Worm (Caenorhabditis elegans) whole organism, L2 larva: ENCODE measurements around the gene clec-252.

Source experiments
- C34F6.9 ChIP-seq: fragments of 150-350 bp; optimal IDR thresholded peaks from 2 replicates; lab custom pipeline; 2014; ENCODE audit warnings: missing biosample characterization, missing genetic modification characterization
- F13H6.1 ChIP-seq: sonication (generic microtip); optimal IDR thresholded peaks from 2 replicates; lab custom pipeline; 2016; ENCODE audit warnings: missing genetic modification characterization, missing compliant biosample characterization
- Y55F3AM.14 ChIP-seq: fragments of 200-800 bp; sonication (Bioruptor generic); optimal IDR thresholded peaks from 2 replicates; lab custom pipeline; 2018; ENCODE audit warnings: mild to moderate bottlenecking, missing genetic modification characterization, missing compliant biosample characterization
- ZK546.5 ChIP-seq: sonication (generic microtip); optimal IDR thresholded peaks from 2 replicates; lab custom pipeline; 2017; ENCODE audit warnings: missing biosample characterization, missing genetic modification characterization
- ama-1 ChIP-seq: fragments of 150-350 bp; optimal IDR thresholded peaks from 2 replicates; lab custom pipeline; 2018; ENCODE audit warnings: inconsistent platforms
- blmp-1 ChIP-seq: sonication (generic microtip); optimal IDR thresholded peaks from 2 replicates; lab custom pipeline; 2017; ENCODE audit warnings: missing genetic modification characterization, mild to moderate bottlenecking, missing compliant biosample characterization, antibody characterized with exemption, moderate library complexity; ENCODE audit not compliant: insufficient read depth
- ceh-16 ChIP-seq: fragments of 150-350 bp; optimal IDR thresholded peaks from 2 replicates; lab custom pipeline; 2014; ENCODE audit warnings: missing biosample characterization, missing genetic modification characterization
- ceh-82 ChIP-seq: fragments of 150-350 bp; optimal IDR thresholded peaks from 2 replicates; lab custom pipeline; 2014; ENCODE audit warnings: missing biosample characterization, missing genetic modification characterization
- crh-2 ChIP-seq: sonication (generic microtip); optimal IDR thresholded peaks from 2 replicates; lab custom pipeline; 2017; ENCODE audit warnings: missing biosample characterization, missing genetic modification characterization
- dmd-4 ChIP-seq: sonication (generic microtip); optimal IDR thresholded peaks from 2 replicates; lab custom pipeline; 2017; ENCODE audit warnings: missing biosample characterization, missing genetic modification characterization
- elt-1 ChIP-seq: fragments of 150-350 bp; optimal IDR thresholded peaks from 2 replicates; lab custom pipeline; 2014; ENCODE audit warnings: missing biosample characterization, missing genetic modification characterization
- elt-3 ChIP-seq: sonication (generic microtip); optimal IDR thresholded peaks from 2 replicates; lab custom pipeline; 2017; ENCODE audit warnings: missing biosample characterization, missing genetic modification characterization
- lin-11 ChIP-seq: fragments of 150-350 bp; sonication (generic microtip); optimal IDR thresholded peaks from 2 replicates; lab custom pipeline; 2014; ENCODE audit warnings: missing biosample characterization, missing genetic modification characterization, inconsistent platforms, mixed read lengths
- lin-13 ChIP-seq: fragments of 150-350 bp; optimal IDR thresholded peaks from 2 replicates; lab custom pipeline; 2014; ENCODE audit warnings: missing biosample characterization, missing genetic modification reagents, missing genetic modification characterization
- lsy-2 ChIP-seq, 2 experiments: fragments of 150-350 bp in 1 of 2; sonication (generic microtip) in 1 of 2; optimal IDR thresholded peaks; 2 replicates each; lab custom pipeline; 2014 to 2017; ENCODE audit warnings: missing biosample characterization in 2 of 2, missing genetic modification characterization in 2 of 2
- mbf-1 ChIP-seq: sonication (generic microtip); optimal IDR thresholded peaks from 2 replicates; lab custom pipeline; 2017; ENCODE audit warnings: missing biosample characterization, missing genetic modification characterization
- mdl-1 ChIP-seq, 2 experiments: fragments of 150-350 bp in 1 of 2; sonication (generic microtip) in 1 of 2; optimal IDR thresholded peaks; 2 replicates each; lab custom pipeline; 2017; ENCODE audit warnings: missing biosample characterization in 2 of 2, missing genetic modification characterization in 2 of 2
- nhr-10 ChIP-seq: sonication (generic microtip); optimal IDR thresholded peaks from 2 replicates; lab custom pipeline; 2017; ENCODE audit warnings: missing biosample characterization, missing genetic modification characterization
- nhr-12 ChIP-seq: fragments of 150-350 bp; optimal IDR thresholded peaks from 2 replicates; lab custom pipeline; 2014; ENCODE audit warnings: missing biosample characterization, missing genetic modification characterization
- nhr-21 ChIP-seq: fragments of 150-350 bp; optimal IDR thresholded peaks from 2 replicates; lab custom pipeline; 2014; ENCODE audit warnings: missing biosample characterization, missing genetic modification characterization
- nhr-237 ChIP-seq: fragments of 150-350 bp; optimal IDR thresholded peaks from 2 replicates; lab custom pipeline; 2014; ENCODE audit warnings: missing biosample characterization, missing genetic modification characterization
- nhr-25 ChIP-seq: fragments of 150-350 bp; sonication (generic microtip); optimal IDR thresholded peaks from 3 replicates; lab custom pipeline; 2014; ENCODE audit warnings: missing biosample characterization, missing genetic modification characterization
- nhr-6 ChIP-seq: fragments of 150-350 bp; optimal IDR thresholded peaks from 2 replicates; lab custom pipeline; 2014; ENCODE audit warnings: missing biosample characterization, missing genetic modification characterization
- nhr-77 ChIP-seq: fragments of 150-350 bp; optimal IDR thresholded peaks from 2 replicates; lab custom pipeline; 2014; ENCODE audit warnings: missing biosample characterization, missing genetic modification characterization
- sem-4 ChIP-seq: fragments of 150-350 bp; optimal IDR thresholded peaks from 2 replicates; lab custom pipeline; 2014; ENCODE audit warnings: missing biosample characterization, missing genetic modification reagents, missing genetic modification characterization
- skn-1 ChIP-seq: sonication (generic microtip); optimal IDR thresholded peaks from 2 replicates; lab custom pipeline; 2017; ENCODE audit warnings: missing biosample characterization, missing genetic modification characterization
- sma-3 ChIP-seq: sonication (generic microtip); optimal IDR thresholded peaks from 2 replicates; lab custom pipeline; 2016; ENCODE audit warnings: missing genetic modification reagents, missing genetic modification characterization, missing compliant biosample characterization
- sma-9 ChIP-seq, 2 experiments: fragments of 150-350 bp in 1 of 2; sonication (generic microtip) in 1 of 2; optimal IDR thresholded peaks; 2 replicates each; lab custom pipeline; 2014 to 2016; ENCODE audit warnings: missing genetic modification characterization in 2 of 2, mild to moderate bottlenecking in 1 of 2, missing biosample characterization in 1 of 2, missing compliant biosample characterization in 1 of 2, missing genetic modification reagents in 1 of 2, moderate library complexity in 1 of 2
- snpc-4 ChIP-seq: fragments of 150-350 bp; optimal IDR thresholded peaks from 2 replicates; lab custom pipeline; 2014; ENCODE audit warnings: missing biosample characterization, missing genetic modification characterization
- unc-39 ChIP-seq: fragments of 150-350 bp; optimal IDR thresholded peaks from 2 replicates; lab custom pipeline; 2014; ENCODE audit warnings: missing biosample characterization, missing genetic modification characterization
- unc-55 ChIP-seq: fragments of 150-350 bp; sonication (generic microtip); optimal IDR thresholded peaks from 3 replicates; lab custom pipeline; 2014; ENCODE audit warnings: missing biosample characterization, missing genetic modification reagents, missing genetic modification characterization
- zag-1 ChIP-seq: fragments of 150-350 bp; optimal IDR thresholded peaks from 2 replicates; lab custom pipeline; 2014; ENCODE audit warnings: missing biosample characterization, missing genetic modification characterization
- ztf-1 ChIP-seq: fragments of 200-800 bp; sonication (Bioruptor generic); conservative IDR thresholded peaks from 2 replicates; pipeline ENCODE4 v1.3.6; 2022; ENCODE audit warnings: missing genetic modification characterization, missing compliant biosample characterization
- ztf-11 ChIP-seq: sonication (generic microtip); optimal IDR thresholded peaks from 2 replicates; lab custom pipeline; 2017; ENCODE audit warnings: missing biosample characterization, missing genetic modification characterization
- ztf-4 ChIP-seq: fragments of 150-350 bp; optimal IDR thresholded peaks from 2 replicates; lab custom pipeline; 2014; ENCODE audit warnings: missing biosample characterization, missing genetic modification characterization

The clec-252 gene

DNA sequence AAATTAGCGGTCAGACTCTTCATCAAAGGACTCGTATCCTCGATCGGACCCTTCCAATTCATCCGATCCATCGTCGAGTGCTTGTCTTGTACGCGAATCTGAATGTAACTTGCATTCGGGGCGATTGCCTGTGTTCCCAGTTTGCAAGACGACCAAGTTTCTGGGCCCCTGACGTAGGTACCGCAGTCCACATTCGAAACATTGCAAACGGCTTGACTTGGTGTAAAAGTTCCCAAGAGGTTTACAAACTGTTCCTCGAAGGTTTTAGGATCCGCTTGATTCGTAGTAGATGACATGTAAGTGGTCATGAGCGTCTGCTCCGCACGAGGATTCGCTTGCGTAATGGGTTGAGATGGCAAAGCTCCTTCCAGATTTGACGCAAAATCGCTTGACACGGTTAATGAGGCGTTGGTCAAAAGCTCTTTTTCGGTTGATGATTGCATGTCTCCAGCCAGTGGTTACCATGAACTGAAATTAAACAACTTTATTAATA lies 27.7 kb upstream of the clec-252 start, which contains the start of gene Y17D7B.4:
TSS of gene Y17D7B.4 (minus strand) at position 443 of the 493 bp plus-strand sequence.
- TF ChIP-seq nhr-237 (tag; lab: Kevin White, UChicago): no peak
- TF ChIP-seq ceh-16 (tag; lab: Kevin White, UChicago): no peak
- TF ChIP-seq ama-1 (lab: Kevin White, UChicago): no peak
- TF ChIP-seq sem-4: no peak
- TF ChIP-seq zag-1 (tag; lab: Kevin White, UChicago): no peak
- no peak for TF ChIP-seq skn-1 (tag; lab: Kevin White, UChicago)
- no peak for TF ChIP-seq ZK546.5 (tag; lab: Kevin White, UChicago)
- no peak for TF ChIP-seq elt-1
- TF ChIP-seq unc-39 (tag; lab: Kevin White, UChicago): no peak
- no peak for TF ChIP-seq snpc-4 (tag; lab: Kevin White, UChicago)
- TF ChIP-seq mdl-1 (tag; optimal IDR thresholded peaks at IDR 0.05; lab: Kevin White, UChicago): no peak
- TF ChIP-seq, all 48 proteins: peak for 0

DNA sequence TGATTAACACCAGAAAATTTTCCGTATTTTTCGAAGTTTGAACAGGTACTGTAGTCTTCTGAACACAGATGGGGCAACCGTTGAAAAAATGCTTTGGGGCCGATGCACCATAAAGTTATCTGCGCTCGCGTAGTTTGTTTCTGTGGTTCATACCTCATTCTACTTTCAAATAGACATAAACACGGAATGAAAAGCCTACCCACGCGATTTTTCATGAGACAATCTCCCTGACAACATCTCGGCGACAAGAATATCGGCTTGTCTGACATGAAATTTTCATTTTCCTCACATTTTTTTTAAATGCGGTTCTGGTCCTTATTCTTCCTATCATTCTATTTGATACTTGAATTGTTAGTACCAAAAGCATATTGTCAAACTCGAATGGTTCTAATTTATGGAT lies 24.1 kb upstream of the clec-252 start, which contains the start of gene clec-257:
TSS of gene clec-257 (plus strand) at position 301 of the 400 bp plus-strand sequence.
- TF ChIP-seq F13H6.1 (tag; lab: Kevin White, UChicago) (no peak), lsy-2 (tag; optimal IDR thresholded peaks at IDR 0.05; lab: Kevin White, UChicago) (no peak), unc-39 (tag; lab: Kevin White, UChicago) (no peak), nhr-12 (tag; lab: Kevin White, UChicago) (no peak), zag-1 (tag; lab: Kevin White, UChicago) (no peak), sma-9 (GFP tag; optimal IDR thresholded peaks at IDR 0.05; lab: Kevin White, UChicago) (no peak), sma-9 (tag; optimal IDR thresholded peaks at IDR 0.05; lab: Kevin White, UChicago) (no peak), ztf-1 (GFP tag; lab: Robert Waterston, UW) (no peak), ZK546.5 (tag; lab: Kevin White, UChicago) (no peak), lin-11 (tag; lab: Kevin White, UChicago) (no peak), nhr-25 (tag; lab: Kevin White, UChicago) (no peak), ztf-4 (tag; lab: Kevin White, UChicago) (no peak)

DNA sequence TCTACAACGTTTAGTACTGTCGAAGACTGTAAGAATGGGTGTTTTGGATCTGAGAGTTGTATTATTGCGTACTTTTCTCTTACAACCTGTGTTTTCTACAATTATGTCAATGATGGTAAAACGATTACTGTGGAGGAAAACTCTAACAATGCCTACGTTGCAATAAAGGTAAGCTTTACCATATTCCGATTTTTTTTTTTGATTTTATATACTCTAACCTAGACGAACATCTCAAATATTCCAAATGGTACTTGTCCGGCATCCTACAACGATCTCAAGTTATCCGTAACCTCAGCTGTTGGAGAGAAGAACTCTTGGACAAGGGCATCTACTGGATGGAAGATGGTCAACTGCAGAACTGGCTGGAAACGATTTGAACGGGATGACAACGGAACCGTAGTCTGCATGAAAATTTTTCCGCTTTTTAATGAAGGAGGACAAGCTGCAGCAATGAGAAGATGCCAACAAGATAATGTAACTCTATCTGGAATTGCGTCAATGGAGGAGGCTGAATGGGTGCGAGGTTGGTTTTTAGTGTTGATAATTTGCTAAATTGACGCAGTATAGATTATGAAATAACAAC lies 23.3 kb upstream of the clec-252 start:
- TF ChIP-seq ztf-11 (tag; lab: Kevin White, UChicago) (no peak), snpc-4 (tag; lab: Kevin White, UChicago) (no peak), Y55F3AM.14 (GFP tag; lab: Kevin White, UChicago) (no peak), nhr-21 (tag; lab: Kevin White, UChicago) (no peak), ztf-1 (GFP tag; lab: Robert Waterston, UW) (no peak), elt-1 (no peak), lin-13 (GFP tag; lab: Kevin White, UChicago) (no peak), ceh-16 (tag; lab: Kevin White, UChicago) (no peak), nhr-12 (tag; lab: Kevin White, UChicago) (no peak), ztf-4 (tag; lab: Kevin White, UChicago) (no peak)
- TF ChIP-seq, all 48 proteins: peak for 0

DNA sequence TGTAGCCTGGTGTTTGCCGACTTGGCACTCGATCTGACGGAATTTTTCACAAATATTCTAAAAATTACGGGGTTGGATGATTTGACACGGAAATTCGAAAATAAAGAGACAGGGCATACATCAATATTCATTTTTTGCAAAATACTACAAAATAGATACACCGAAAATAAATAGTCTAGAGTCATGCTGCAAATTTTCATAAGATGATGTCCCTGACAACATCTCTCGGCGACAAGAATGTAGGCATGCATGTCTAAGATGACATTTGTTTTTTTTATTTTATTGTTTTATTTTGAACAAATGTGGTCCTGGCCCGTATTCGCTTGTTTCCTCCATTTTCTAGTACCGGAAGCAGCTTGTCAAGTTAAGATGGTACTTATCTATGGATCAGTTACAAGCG lies 22.8 kb upstream of the clec-252 start, which contains the start of gene clec-256:
TSS of gene clec-256 (plus strand) at position 301 of the 400 bp plus-strand sequence.
- TF ChIP-seq crh-2: no peak

DNA sequence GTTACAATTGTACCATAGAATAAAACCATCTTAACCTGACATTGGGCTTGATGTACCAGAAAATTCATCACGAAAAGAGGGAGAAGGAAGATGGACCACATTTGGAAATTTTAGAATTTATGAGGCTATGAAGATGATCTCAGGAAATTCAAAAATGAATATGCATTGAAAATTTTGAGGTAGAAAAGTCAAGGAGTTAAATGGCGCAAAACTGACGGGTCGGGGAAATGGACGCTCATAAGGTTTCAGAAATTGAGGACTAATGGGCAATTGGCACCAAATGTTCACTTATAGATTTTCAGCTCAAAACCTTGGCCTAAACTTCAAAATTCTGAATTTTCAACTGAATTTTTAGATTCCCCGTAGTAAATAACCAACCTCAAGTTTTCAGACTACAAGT lies 22.0 kb upstream of the clec-252 start, which contains the start of gene clec-255:
TSS of gene clec-255 (minus strand) at position 101 of the 400 bp plus-strand sequence.
- no peak for TF ChIP-seq nhr-25 (tag; lab: Kevin White, UChicago)
- TF ChIP-seq sma-3 (GFP tag; lab: Kevin White, UChicago): no peak
- no peak for TF ChIP-seq ztf-4 (tag; lab: Kevin White, UChicago)
- TF ChIP-seq nhr-10: no peak
- TF ChIP-seq crh-2: no peak
- no peak for TF ChIP-seq dmd-4 (tag; lab: Kevin White, UChicago)
- no peak for TF ChIP-seq nhr-77 (tag; lab: Kevin White, UChicago)
- TF ChIP-seq ceh-82 (tag; lab: Kevin White, UChicago): no peak
- no peak for TF ChIP-seq C34F6.9 (tag; lab: Kevin White, UChicago)
- no peak for TF ChIP-seq mdl-1 (tag; optimal IDR thresholded peaks at IDR 0.05; lab: Kevin White, UChicago)
- TF ChIP-seq blmp-1 (tag; lab: Kevin White, UChicago): no peak
- TF ChIP-seq nhr-237 (tag; lab: Kevin White, UChicago): no peak
- TF ChIP-seq lin-11 (tag; lab: Kevin White, UChicago): no peak
- TF ChIP-seq nhr-6 (tag; lab: Kevin White, UChicago): no peak
- TF ChIP-seq mbf-1 (tag; lab: Kevin White, UChicago): no peak
- no peak for TF ChIP-seq sma-9 (GFP tag; optimal IDR thresholded peaks at IDR 0.05; lab: Kevin White, UChicago)
- no peak for TF ChIP-seq sma-9 (tag; optimal IDR thresholded peaks at IDR 0.05; lab: Kevin White, UChicago)
- TF ChIP-seq unc-55 (GFP tag; lab: Kevin White, UChicago): no peak
- no peak for TF ChIP-seq elt-3 (tag; lab: Kevin White, UChicago)
